Fruit fly (Drosophila melanogaster): Measurements from ENCODE around the gene Cad86C.

Cad86C gene

dm6 chr3R:10875515-10876434, 48.9 kb downstream of the Cad86C start, which contains the start of gene Sodh2 (continued):
- no peak for TF ChIP-seq stwl (tag; optimal IDR thresholded peaks at IDR 0.05)
- peak; percentile 74 for TF ChIP-seq CG10147 (GFP tag; optimal IDR thresholded peaks at IDR 0.05)
- TF ChIP-seq Myb (GFP tag; optimal IDR thresholded peaks at IDR 0.05) = peak; percentile 57
- peak; percentile 44 for TF ChIP-seq CG4854 (GFP tag; optimal IDR thresholded peaks at IDR 0.05)
- peak; percentile 47 for TF ChIP-seq az2 (GFP tag; optimal IDR thresholded peaks at IDR 0.05)
- TF ChIP-seq pzg (GFP tag; optimal IDR thresholded peaks at IDR 0.05) = peak; percentile 7
- peak; percentile 47; the same call in 1 of the 3 replicates for TF ChIP-seq Optix (GFP tag; IDR thresholded peaks at IDR 0.05)
- peak; percentile 17 for TF ChIP-seq Ets97D (GFP tag; optimal IDR thresholded peaks at IDR 0.05)
- TF ChIP-seq CG14667 (GFP tag; IDR thresholded peaks at IDR 0.05) = peak; percentile 53
- peak; percentile 25 for TF ChIP-seq CG5245 (GFP tag; optimal IDR thresholded peaks at IDR 0.05)
- TF ChIP-seq crol (GFP tag; IDR thresholded peaks at IDR 0.05) = no peak
- TF ChIP-seq CG17361 (GFP tag; IDR thresholded peaks at IDR 0.05) = peak; percentile 88
- TF ChIP-seq eyg (GFP tag; optimal IDR thresholded peaks at IDR 0.05) = peak; percentile 8
- TF ChIP-seq Ets65A (GFP tag) = peak; percentile 92
- TF ChIP-seq sens (GFP tag) = peak; percentile 91
- TF ChIP-seq HLH4C (GFP tag; IDR thresholded peaks at IDR 0.05; ENCODE audit: partially characterized antibody) = no peak
- TF ChIP-seq CG17802 (tag; optimal IDR thresholded peaks at IDR 0.05) = peak; percentile 33
- TF ChIP-seq CG16779 (GFP tag; IDR thresholded peaks at IDR 0.05) = peak; percentile 81
- 0 out of 2 replicates have a peak, but pooled peaks have one; percentile 9 for TF ChIP-seq cas (GFP tag; IDR thresholded peaks at IDR 0.05)
- TF ChIP-seq CG30020 (tag; optimal IDR thresholded peaks at IDR 0.05) = peak; percentile 40
- no peak for TF ChIP-seq Bgb (GFP tag; IDR thresholded peaks at IDR 0.05; ENCODE audit: partially characterized antibody)
- TF ChIP-seq gsb-n (tag; optimal IDR thresholded peaks at IDR 0.05) = peak; percentile 72
- peak; percentile 91 for TF ChIP-seq CG6813 (GFP tag; optimal IDR thresholded peaks at IDR 0.05)
- TF ChIP-seq CG12769 (tag; optimal IDR thresholded peaks at IDR 0.05) = peak; percentile 91
- no peak for TF ChIP-seq CG42726 (GFP tag; IDR thresholded peaks at IDR 0.05; ENCODE audit: partially characterized antibody)
- TF ChIP-seq ranshi (GFP tag; IDR thresholded peaks at IDR 0.05) = peak; percentile 23
- TF ChIP-seq CG2202 (tag; optimal IDR thresholded peaks at IDR 0.05) = peak; percentile 45
- TF ChIP-seq CG18262 (tag; optimal IDR thresholded peaks at IDR 0.05) = peak; percentile 81
- TF ChIP-seq CG17359 (tag; optimal IDR thresholded peaks at IDR 0.05) = peak; percentile 59
- TF ChIP-seq ash1 (GFP tag; optimal IDR thresholded peaks at IDR 0.05) = peak; percentile 70
- TF ChIP-seq CG10462 (GFP tag; optimal IDR thresholded peaks at IDR 0.05) = no peak
- peak; percentile 82 for TF ChIP-seq CG11085 (GFP tag; IDR thresholded peaks at IDR 0.05)
- peak; percentile 27 for TF ChIP-seq slp2 (GFP tag; optimal IDR thresholded peaks at IDR 0.05)
- no peak; the same call in 1 of the 2 replicates for TF ChIP-seq sim (GFP tag; IDR thresholded peaks at IDR 0.05)
- peak; percentile 36 for TF ChIP-seq Jarid2 (GFP tag; optimal IDR thresholded peaks at IDR 0.05)
- peak; percentile 73 for TF ChIP-seq Side (GFP tag; optimal IDR thresholded peaks at IDR 0.05)
- TF ChIP-seq ERR (GFP tag; optimal IDR thresholded peaks at IDR 0.05) = peak; percentile 65
- peak; percentile 67 for TF ChIP-seq Deaf1 (tag; optimal IDR thresholded peaks at IDR 0.05)
- TF ChIP-seq ATbp (GFP tag; optimal IDR thresholded peaks at IDR 0.05) = peak; percentile 90
- TF ChIP-seq CG10959 (GFP tag; IDR thresholded peaks at IDR 0.05) = no peak
- TF ChIP-seq CHES-1-like (GFP tag; optimal IDR thresholded peaks at IDR 0.05) = peak; percentile 71
- peak; percentile 63 for TF ChIP-seq CG2875 (GFP tag; optimal IDR thresholded peaks at IDR 0.05)
- peak; percentile 44 for TF ChIP-seq sisA (GFP tag; IDR thresholded peaks at IDR 0.05)
- no peak for TF ChIP-seq Usf (GFP tag; optimal IDR thresholded peaks at IDR 0.05)
- peak; percentile 54; the same call in 1 of the 3 replicates for TF ChIP-seq tgo (GFP tag; IDR thresholded peaks at IDR 0.05)
- peak; percentile 58 for TF ChIP-seq salm (tag; optimal IDR thresholded peaks at IDR 0.05)
- peak; percentile 31 for TF ChIP-seq pnt (GFP tag; optimal IDR thresholded peaks at IDR 0.05)
- no peak for TF ChIP-seq CG34224 (GFP tag; IDR thresholded peaks at IDR 0.05; ENCODE audit: partially characterized antibody)
- TF ChIP-seq MBD-R2 (GFP tag; IDR thresholded peaks at IDR 0.05) = peak; percentile 47; the same call in 1 of the 2 replicates
